Worm (Caenorhabditis elegans): Measurements from ENCODE around the gene F09C6.15.
"Not testable (repeated sequence)": the region's sequence is repeated elsewhere in the genome, so short reads cannot be mapped to it uniquely, and the experiment has no call there.

Gene F09C6.15

ce11 chrV:16918378-16918777 is 24.8 kb downstream of the F09C6.15 start, which contains the start of the genes fbxa-206 and Y102A5C.2:
fbxa-206 (minus strand) TSS chrV:16918478.
Y102A5C.2 (plus strand) TSS chrV:16918731.
- TF ChIP-seq mes-2 (tag; optimal IDR thresholded peaks at IDR 0.05; ENCODE audit: poor library complexity, severe bottlenecking) (no peak), mxl-2 (GFP tag; conservative IDR thresholded peaks at IDR 0.05) (no peak), aha-1 (tag) (peak; percentile 18), snpc-4 (tag; optimal IDR thresholded peaks at IDR 0.05) (no peak), madf-9 (GFP tag; conservative IDR thresholded peaks at IDR 0.05) (no peak)

DNA sequence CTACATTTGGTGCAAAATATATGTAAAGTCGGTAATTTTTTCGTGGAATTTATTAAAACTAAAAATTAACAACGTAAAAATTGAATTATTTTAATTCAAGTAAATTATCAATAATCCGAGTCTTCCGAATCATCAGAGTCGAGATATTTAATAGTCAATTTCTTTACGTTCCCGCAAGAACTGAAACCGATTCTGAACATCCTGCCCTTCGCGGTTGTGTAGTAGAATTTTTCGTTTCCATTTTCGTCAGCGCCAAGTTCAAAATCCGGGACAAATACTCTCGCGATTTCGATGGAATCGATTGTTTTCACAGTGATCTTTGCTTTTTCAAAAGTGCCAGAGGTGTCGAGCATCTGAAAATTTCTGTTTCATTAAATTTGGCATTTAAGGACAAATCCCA is 26.1 kb downstream of the F09C6.15 start:
- peak; percentile 63 for TF ChIP-seq lin-38 (GFP tag; IDR thresholded peaks at IDR 0.05)
- TF ChIP-seq tag-97 (GFP tag; IDR thresholded peaks at IDR 0.05), result no peak
- peak; percentile 68 for TF ChIP-seq F49E8.2 (tag; optimal IDR thresholded peaks at IDR 0.05; ENCODE audit: borderline replicate concordance)

- no peak for TF ChIP-seq madf-9 (GFP tag; conservative IDR thresholded peaks at IDR 0.05)
- TF ChIP-seq pha-4 (GFP tag; IDR thresholded peaks at IDR 0.05), result no peak
- no peak for TF ChIP-seq pha-4 (tag; optimal IDR thresholded peaks at IDR 0.05)
- TF ChIP-seq Y5F2A.4 (GFP tag; optimal IDR thresholded peaks at IDR 0.05), result no peak
- no peak for TF ChIP-seq tag-97 (GFP tag; IDR thresholded peaks at IDR 0.05)
Observed at ce11 chrV:16921952-16922351, 28.4 kb downstream of the F09C6.15 start, which contains the start of gene Y102A5C.4. Y102A5C.4 (plus strand) TSS chrV:16922252.

ce11 chrV:16927345-16927744 is 33.8 kb downstream of the F09C6.15 start, which contains the start of gene Y102A5C.36:
Y102A5C.36 (minus strand) TSS chrV:16927445.
- no peak for TF ChIP-seq jun-1 (tag; optimal IDR thresholded peaks at IDR 0.05)
- TF ChIP-seq madf-5 (GFP tag; IDR thresholded peaks at IDR 0.05), result no peak
- no peak for TF ChIP-seq lsy-2 (tag; optimal IDR thresholded peaks at IDR 0.05)
- TF ChIP-seq F44E2.7 (GFP tag; IDR thresholded peaks at IDR 0.05), result no peak
- TF ChIP-seq aly-2 (tag; optimal IDR thresholded peaks at IDR 0.05), result no peak
- no peak for TF ChIP-seq dmd-8 (GFP tag; IDR thresholded peaks at IDR 0.05)
- TF ChIP-seq pqm-1 (tag; optimal IDR thresholded peaks at IDR 0.05), result no peak
- TF ChIP-seq zfp-3 (GFP tag; conservative IDR thresholded peaks at IDR 0.05), result no peak
- TF ChIP-seq ctbp-1 (GFP tag; IDR thresholded peaks at IDR 0.05), result no peak
- TF ChIP-seq lin-39 (tag; optimal IDR thresholded peaks at IDR 0.05), result no peak
- no peak for TF ChIP-seq zfp-2 (tag; optimal IDR thresholded peaks at IDR 0.05)
- no peak for TF ChIP-seq ama-1 (optimal IDR thresholded peaks at IDR 0.05)
- TF ChIP-seq ZK337.2 (GFP tag; IDR thresholded peaks at IDR 0.05), result no peak
- TF ChIP-seq Y5F2A.4 (GFP tag; optimal IDR thresholded peaks at IDR 0.05), result no peak
- no peak for TF ChIP-seq egl-43 (GFP tag; IDR thresholded peaks at IDR 0.05)
- TF ChIP-seq unc-130 (GFP tag; optimal IDR thresholded peaks at IDR 0.05), result no peak
- no peak for TF ChIP-seq lin-15B (tag; optimal IDR thresholded peaks at IDR 0.05)
- TF ChIP-seq nhr-28 (tag; optimal IDR thresholded peaks at IDR 0.05), result no peak
- no peak for TF ChIP-seq hlh-11 (tag; optimal IDR thresholded peaks at IDR 0.05)
- TF ChIP-seq nhr-10 (tag; optimal IDR thresholded peaks at IDR 0.05), result no peak

ce11 chrV:16938731-16939130 is 45.2 kb downstream of the F09C6.15 start, which contains the start of gene fbxa-148:
fbxa-148 (plus strand) TSS chrV:16939031.
- TF ChIP-seq dmd-9 (GFP tag; IDR thresholded peaks at IDR 0.05); mxl-2 (GFP tag; conservative IDR thresholded peaks at IDR 0.05); duxl-1 (tag; optimal IDR thresholded peaks at IDR 0.05; ENCODE audit: poor library complexity): not testable (repeated sequence)
